Fruit fly (Drosophila melanogaster) whole organism, embryonic: ENCODE measurements around the gene CG4955.

Source experiments
- B-H1 ChIP-seq: fragments of 200-800 bp; sonication (Bioruptor generic); IDR thresholded peaks from 3 replicates; pipeline ENCODE4 v1.3.6; 2022; ENCODE audit warnings: missing biosample characterization, missing genetic modification characterization
- Bteb2 ChIP-seq: fragments of 200-800 bp; sonication (Bioruptor generic); optimal IDR thresholded peaks from 2 replicates; lab custom pipeline; 2016; ENCODE audit warnings: missing biosample characterization, missing genetic modification characterization
- C15 ChIP-seq: fragments of 200-800 bp; sonication (Bioruptor generic); IDR thresholded peaks from 3 replicates; pipeline ENCODE4 v1.3.6; 2022; ENCODE audit warnings: missing biosample characterization, missing genetic modification characterization
- CG10565 ChIP-seq: fragments of 200-800 bp; sonication (Bioruptor generic); optimal IDR thresholded peaks from 3 replicates; lab custom pipeline; 2016; ENCODE audit warnings: missing biosample characterization, mild to moderate bottlenecking, missing genetic modification characterization
- CG11695 ChIP-seq: fragments of 200-800 bp; sonication (Bioruptor generic); IDR thresholded peaks from 3 replicates; pipeline ENCODE4 v1.3.6; 2022; ENCODE audit warnings: missing biosample characterization, missing genetic modification characterization
- CG14050 ChIP-seq: fragments of 200-800 bp; sonication (Bioruptor generic); IDR thresholded peaks from 3 replicates; pipeline ENCODE4 v1.3.6; 2022; ENCODE audit warnings: missing biosample characterization, missing genetic modification characterization
- CG14965 ChIP-seq: fragments of 200-800 bp; sonication (Bioruptor generic); optimal IDR thresholded peaks from 2 replicates; lab custom pipeline; 2016; ENCODE audit warnings: missing biosample characterization, missing genetic modification characterization, borderline replicate concordance
- CG15696 ChIP-seq: fragments of 200-800 bp; sonication (Bioruptor generic); optimal IDR thresholded peaks from 2 replicates; lab custom pipeline; 2019; ENCODE audit warnings: missing biosample characterization, mild to moderate bottlenecking, missing genetic modification characterization, moderate library complexity
- CG1647 ChIP-seq: fragments of 200-800 bp; sonication (Bioruptor generic); optimal IDR thresholded peaks from 3 replicates; lab custom pipeline; 2016; ENCODE audit warnings: missing biosample characterization, missing genetic modification characterization
- CG17328 ChIP-seq: fragments of 200-800 bp; sonication (Bioruptor generic); IDR thresholded peaks from 2 replicates; pipeline ENCODE4 v1.3.6; 2022; ENCODE audit warnings: missing biosample characterization, missing genetic modification characterization
- CG1792 ChIP-seq: fragments of 200-800 bp; sonication (Bioruptor generic); optimal IDR thresholded peaks from 2 replicates; lab custom pipeline; 2016; ENCODE audit warnings: missing biosample characterization, missing genetic modification characterization
- CG18599 ChIP-seq: fragments of 200-800 bp; sonication (Bioruptor generic); optimal IDR thresholded peaks from 3 replicates; lab custom pipeline; 2017; ENCODE audit warnings: missing biosample characterization, missing genetic modification characterization, mild to moderate bottlenecking, moderate library complexity, missing genetic modification reagents
- CG18764 ChIP-seq: fragments of 200-800 bp; sonication (Bioruptor generic); optimal IDR thresholded peaks from 3 replicates; lab custom pipeline; 2016; ENCODE audit warnings: missing biosample characterization, missing genetic modification characterization
- CG2120 ChIP-seq: fragments of 200-800 bp; sonication (Bioruptor generic); optimal IDR thresholded peaks from 3 replicates; lab custom pipeline; 2016; ENCODE audit warnings: missing biosample characterization, missing genetic modification characterization
- CG2199 ChIP-seq: fragments of 200-800 bp; sonication (Bioruptor generic); IDR thresholded peaks from 3 replicates; pipeline ENCODE4 v1.3.6; 2022; ENCODE audit warnings: missing biosample characterization, missing genetic modification characterization
- CG33213 ChIP-seq: fragments of 200-800 bp; sonication (Bioruptor generic); optimal IDR thresholded peaks from 3 replicates; lab custom pipeline; 2016; ENCODE audit warnings: missing biosample characterization, missing genetic modification characterization
- CG34376 ChIP-seq: fragments of 200-800 bp; sonication (Bioruptor generic); optimal IDR thresholded peaks from 2 replicates; lab custom pipeline; 2018; ENCODE audit warnings: missing biosample characterization, mild to moderate bottlenecking, missing genetic modification characterization
- CG3847 ChIP-seq: fragments of 200-800 bp; sonication (Bioruptor generic); IDR thresholded peaks from 2 replicates; pipeline ENCODE4 v1.3.6; 2022; ENCODE audit warnings: missing biosample characterization, missing genetic modification characterization
- CG4424 ChIP-seq: fragments of 200-800 bp; sonication (Bioruptor generic); optimal IDR thresholded peaks from 3 replicates; lab custom pipeline; 2016; ENCODE audit warnings: missing biosample characterization, missing genetic modification characterization
- CG8388 ChIP-seq: fragments of 200-800 bp; sonication (Bioruptor generic); optimal IDR thresholded peaks from 2 replicates; lab custom pipeline; 2019; ENCODE audit warnings: missing biosample characterization, mild to moderate bottlenecking, missing genetic modification characterization, moderate library complexity
- D19A ChIP-seq: fragments of 200-800 bp; optimal IDR thresholded peaks from 3 replicates; lab custom pipeline; 2019; ENCODE audit warnings: missing biosample characterization, mild to moderate bottlenecking, missing genetic modification characterization, moderate library complexity
- Dek ChIP-seq: fragments of 200-800 bp; sonication (Bioruptor generic); optimal IDR thresholded peaks from 3 replicates; lab custom pipeline; 2019; ENCODE audit warnings: missing biosample characterization, mild to moderate bottlenecking, missing genetic modification characterization, moderate library complexity
- E2f1 ChIP-seq: fragments of 200-800 bp; sonication (Bioruptor generic); IDR thresholded peaks from 2 replicates; pipeline ENCODE4 v1.3.6; 2022; ENCODE audit warnings: missing biosample characterization, missing genetic modification characterization
- Myb ChIP-seq: fragments of 200-800 bp; sonication (Bioruptor generic); optimal IDR thresholded peaks from 2 replicates; lab custom pipeline; 2016; ENCODE audit warnings: missing biosample characterization, missing genetic modification characterization
- Opbp ChIP-seq: fragments of 200-800 bp; sonication (Bioruptor generic); IDR thresholded peaks from 3 replicates; pipeline ENCODE4 v1.3.6; 2022; ENCODE audit warnings: missing biosample characterization, missing genetic modification characterization; ENCODE audit not compliant: partially characterized antibody
- Pdp1 ChIP-seq, 2 experiments: fragments of 200-800 bp; sonication (Bioruptor generic); optimal IDR thresholded peaks; 3 replicates each; lab custom pipeline; 2016; ENCODE audit warnings: missing biosample characterization in 2 of 2, missing genetic modification characterization in 2 of 2, mild to moderate bottlenecking in 1 of 2, moderate library complexity in 1 of 2
- Rfx ChIP-seq: fragments of 200-800 bp; sonication (Bioruptor generic); IDR thresholded peaks from 2 replicates; pipeline ENCODE4 v1.3.6; 2022; ENCODE audit warnings: missing biosample characterization, missing genetic modification characterization
- Sox102F ChIP-seq: fragments of 200-800 bp; sonication (Bioruptor generic); optimal IDR thresholded peaks from 2 replicates; lab custom pipeline; 2018; ENCODE audit warnings: missing biosample characterization, mild to moderate bottlenecking, missing genetic modification characterization, moderate library complexity
- Usf ChIP-seq: fragments of 200-800 bp; sonication (Bioruptor generic); optimal IDR thresholded peaks from 2 replicates; lab custom pipeline; 2017; ENCODE audit warnings: missing genotype, missing biosample characterization, missing genetic modification characterization
- ase ChIP-seq: fragments of 200-800 bp; sonication (Bioruptor generic); IDR thresholded peaks from 3 replicates; pipeline ENCODE4 v1.3.6; 2022; ENCODE audit warnings: missing biosample characterization, missing genetic modification characterization
- chm ChIP-seq: fragments of 200-800 bp; sonication (Bioruptor generic); IDR thresholded peaks from 2 replicates; pipeline ENCODE4 v1.3.6; 2022; ENCODE audit warnings: missing biosample characterization, missing genetic modification characterization
- ci ChIP-seq: fragments of 200-800 bp; sonication (Bioruptor generic); IDR thresholded peaks from 3 replicates; pipeline ENCODE4 v1.3.6; 2022; ENCODE audit warnings: missing biosample characterization, missing genetic modification characterization
- corto ChIP-seq: fragments of 200-800 bp; sonication (Bioruptor generic); optimal IDR thresholded peaks from 2 replicates; lab custom pipeline; 2016; ENCODE audit warnings: missing biosample characterization, mild to moderate bottlenecking, missing genetic modification characterization, moderate library complexity
- crp ChIP-seq, 2 experiments: fragments of 200-800 bp; sonication (Bioruptor generic); optimal IDR thresholded peaks; 2 replicates in 1 of 2; 3 replicates in 1 of 2; lab custom pipeline; 2017; ENCODE audit warnings: missing biosample characterization in 2 of 2, missing genetic modification characterization in 2 of 2, mild to moderate bottlenecking in 1 of 2, moderate library complexity in 1 of 2
- exex ChIP-seq: fragments of 200-800 bp; sonication (Bioruptor generic); optimal IDR thresholded peaks from 4 replicates; lab custom pipeline; 2018; ENCODE audit warnings: missing biosample characterization, mild to moderate bottlenecking, missing genetic modification characterization, moderate library complexity
- eyg ChIP-seq: fragments of 200-800 bp; sonication (Bioruptor generic); optimal IDR thresholded peaks from 3 replicates; lab custom pipeline; 2016; ENCODE audit warnings: missing biosample characterization, missing genetic modification characterization
- fd3F ChIP-seq: fragments of 200-800 bp; sonication (Bioruptor generic); optimal IDR thresholded peaks from 2 replicates; lab custom pipeline; 2018; ENCODE audit warnings: missing biosample characterization, mild to moderate bottlenecking, missing genetic modification characterization, moderate library complexity
- gce ChIP-seq: fragments of 200-800 bp; sonication (Bioruptor generic); IDR thresholded peaks from 3 replicates; pipeline ENCODE4 v1.3.6; 2022; ENCODE audit warnings: missing biosample characterization, missing genetic modification characterization
- gsb-n ChIP-seq: fragments of 200-800 bp; sonication (Bioruptor generic); optimal IDR thresholded peaks from 3 replicates; lab custom pipeline; 2018; ENCODE audit warnings: missing biosample characterization, mild to moderate bottlenecking, missing genetic modification characterization
- nmo ChIP-seq: fragments of 200-800 bp; sonication (Bioruptor generic); optimal IDR thresholded peaks from 2 replicates; lab custom pipeline; 2018; ENCODE audit warnings: missing biosample characterization, mild to moderate bottlenecking, missing genetic modification characterization, moderate library complexity
- pfk ChIP-seq: fragments of 200-800 bp; sonication (Bioruptor generic); optimal IDR thresholded peaks from 2 replicates; lab custom pipeline; 2018; ENCODE audit warnings: missing biosample characterization, mild to moderate bottlenecking, missing genetic modification characterization, moderate library complexity
- rib ChIP-seq: fragments of 200-800 bp; sonication (Bioruptor generic); IDR thresholded peaks from 2 replicates; pipeline ENCODE4 v1.3.6; 2022; ENCODE audit warnings: missing biosample characterization, missing genetic modification characterization
- sqz ChIP-seq: fragments of 200-800 bp; sonication (Bioruptor generic); optimal IDR thresholded peaks from 3 replicates; lab custom pipeline; 2018; ENCODE audit warnings: missing biosample characterization, mild to moderate bottlenecking, missing genetic modification characterization
- sr ChIP-seq: fragments of 200-800 bp; sonication (Bioruptor generic); IDR thresholded peaks from 3 replicates; pipeline ENCODE4 v1.3.6; 2022; ENCODE audit warnings: missing biosample characterization, missing genetic modification characterization
- sug ChIP-seq: fragments of 200-800 bp; optimal IDR thresholded peaks from 2 replicates; lab custom pipeline; 2019; ENCODE audit warnings: missing biosample characterization, mild to moderate bottlenecking, missing genetic modification characterization, moderate library complexity
- ttk ChIP-seq: fragments of 200-800 bp; sonication (Bioruptor generic); IDR thresholded peaks from 2 replicates; pipeline ENCODE4 v2.1.2; 2022; ENCODE audit warnings: missing biosample characterization, missing genetic modification characterization
- twi ChIP-seq: fragments of 200-800 bp; optimal IDR thresholded peaks from 2 replicates; lab custom pipeline; 2019; ENCODE audit warnings: missing biosample characterization, mild to moderate bottlenecking, missing genetic modification characterization, moderate library complexity
- vnd ChIP-seq: fragments of 200-800 bp; sonication (Bioruptor generic); IDR thresholded peaks from 3 replicates; pipeline ENCODE4 v1.3.6; 2022; ENCODE audit warnings: missing biosample characterization, missing genetic modification characterization; ENCODE audit not compliant: partially characterized antibody
- zf30C ChIP-seq: fragments of 200-800 bp; sonication (Bioruptor generic); optimal IDR thresholded peaks from 3 replicates; lab custom pipeline; 2018; ENCODE audit warnings: missing biosample characterization, mild to moderate bottlenecking, missing genetic modification characterization
- zfh1 ChIP-seq: fragments of 200-800 bp; sonication (Bioruptor generic); IDR thresholded peaks from 3 replicates; pipeline ENCODE4 v1.3.6; 2022; ENCODE audit warnings: missing biosample characterization, missing genetic modification characterization

Gene CG4955

dm6 chrX:17123545-17124203, 42.4 kb downstream of the CG4955 start (continued):
- TF ChIP-seq sr (no peak), twi (tag; lab: Kevin White, UChicago) (no peak), Rfx (peak; percentile 85), Usf (no peak), CG14965 (no peak), C15 (GFP tag; lab: Robert Waterston, UW) (peak; percentile 49; the same call in 1 of the 3 replicates), D19A (tag; lab: Kevin White, UChicago) (peak; percentile 63), CG2120 (GFP tag; lab: Kevin White, UChicago) (peak; percentile 82), CG1792 (GFP tag; lab: Kevin White, UChicago) (peak; percentile 14), Dek (tag; lab: Kevin White, UChicago) (peak; percentile 74), B-H1 (GFP tag; lab: Robert Waterston, UW) (peak; percentile 50), vnd (GFP tag; lab: Robert Waterston, UW) (no peak), ase (GFP tag; lab: Robert Waterston, UW) (peak; percentile 67; the same call in 2 of the 3 replicates), CG1647 (peak; percentile 51), Myb (GFP tag; lab: Kevin White, UChicago) (peak; percentile 5), zfh1 (peak; percentile 77), E2f1 (GFP tag; lab: Robert Waterston, UW) (peak; percentile 74), CG18599 (GFP tag; lab: Kevin White, UChicago) (peak; percentile 88), Opbp (GFP tag; lab: Robert Waterston, UW) (no peak), corto (GFP tag; lab: Kevin White, UChicago) (no peak), Pdp1 (GFP tag; optimal IDR thresholded peaks at IDR 0.05; lab: Kevin White, UChicago) (peak; percentile 67 to 73), CG3847 (GFP tag; lab: Robert Waterston, UW) (peak; percentile 71), CG17328 (peak; percentile 69), CG33213 (peak; percentile 27), ci (GFP tag; lab: Robert Waterston, UW) (peak; percentile 85), Bteb2 (GFP tag; lab: Kevin White, UChicago) (peak; percentile 63), CG8388 (GFP tag; lab: Kevin White, UChicago) (peak; percentile 56), gce (no peak), sug (tag; lab: Kevin White, UChicago) (peak; percentile 22), CG11695 (GFP tag; lab: Robert Waterston, UW) (peak; percentile 65), eyg (GFP tag; lab: Kevin White, UChicago) (no peak), pfk (GFP tag; lab: Kevin White, UChicago) (no peak), CG18764 (GFP tag; lab: Kevin White, UChicago) (peak; percentile 17), CG4424 (GFP tag; lab: Kevin White, UChicago) (peak; percentile 72), CG2199 (GFP tag; lab: Robert Waterston, UW) (peak; percentile 48; the same call in 1 of the 3 replicates), zf30C (GFP tag; lab: Kevin White, UChicago) (peak; percentile 45), exex (tag; lab: Kevin White, UChicago) (no peak), crp (GFP tag; optimal IDR thresholded peaks at IDR 0.05; lab: Kevin White, UChicago) (no peak), chm (peak; percentile 59), gsb-n (tag; lab: Kevin White, UChicago) (peak; percentile 62), ttk (GFP tag; lab: Robert Waterston, UW) (peak; percentile 57), CG10565 (no peak), CG15696 (no peak), CG14050 (GFP tag; lab: Robert Waterston, UW) (peak; percentile 73; the same call in 2 of the 3 replicates), fd3F (GFP tag; lab: Kevin White, UChicago) (peak; percentile 64), sqz (GFP tag; lab: Kevin White, UChicago) (no peak), Sox102F (peak; percentile 85), nmo (GFP tag; lab: Kevin White, UChicago) (peak; percentile 81), rib (GFP tag; lab: Robert Waterston, UW) (no peak), CG34376 (GFP tag; lab: Kevin White, UChicago) (peak; percentile 5)
